Worm (Caenorhabditis elegans): ENCODE results near the gene W05H5.1.

DNA sequence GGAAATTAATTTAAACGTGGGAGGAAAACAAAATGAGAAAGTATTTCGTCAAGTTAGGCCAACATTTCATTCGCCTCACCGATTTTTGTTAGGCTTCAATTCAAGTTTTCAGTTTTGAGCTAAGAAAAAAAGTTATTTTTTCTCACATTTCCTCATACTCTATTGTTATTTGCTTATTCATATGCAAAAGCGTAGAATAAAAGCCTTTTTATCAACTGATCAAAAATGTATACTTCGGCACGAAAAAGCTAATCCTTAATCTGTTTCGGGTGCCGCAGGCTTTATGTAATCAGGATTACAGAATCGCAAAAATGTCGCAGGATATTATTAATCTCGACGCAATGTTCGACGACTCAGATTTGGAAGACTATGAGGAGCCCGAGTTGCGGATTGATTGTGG lies 45.3 kb upstream of the W05H5.1 start, which contains the start of gene T21B4.15:
- TF ChIP-seq lsy-2 (tag; optimal IDR thresholded peaks at IDR 0.05) (no peak), ceh-28 (tag; optimal IDR thresholded peaks at IDR 0.05) (no peak), skn-1 (tag; optimal IDR thresholded peaks at IDR 0.05) (no peak), set-16 (GFP tag; IDR thresholded peaks at IDR 0.05) (no peak), mxl-2 (GFP tag; conservative IDR thresholded peaks at IDR 0.05) (no peak), aha-1 (tag) (no peak), zag-1 (tag; optimal IDR thresholded peaks at IDR 0.05) (no peak), fos-1 (tag; optimal IDR thresholded peaks at IDR 0.05) (no peak), unc-39 (tag; optimal IDR thresholded peaks at IDR 0.05) (no peak)
